Worm (Caenorhabditis elegans) whole organism, L2 larva: ENCODE data around the gene F26G1.2.

Source experiments
- F13H6.1 ChIP-seq: sonication (generic microtip); optimal IDR thresholded peaks from 2 replicates; lab custom pipeline; 2016; ENCODE audit warnings: missing genetic modification characterization, missing compliant biosample characterization
- ceh-82 ChIP-seq: fragments of 150-350 bp; optimal IDR thresholded peaks from 2 replicates; lab custom pipeline; 2014; ENCODE audit warnings: missing biosample characterization, missing genetic modification characterization
- dmd-4 ChIP-seq: sonication (generic microtip); optimal IDR thresholded peaks from 2 replicates; lab custom pipeline; 2017; ENCODE audit warnings: missing biosample characterization, missing genetic modification characterization
- egl-27 ChIP-seq: sonication (generic microtip); optimal IDR thresholded peaks from 3 replicates; lab custom pipeline; 2017; ENCODE audit warnings: missing biosample characterization, missing genetic modification reagents, missing genetic modification characterization
- elt-3 ChIP-seq: sonication (generic microtip); optimal IDR thresholded peaks from 2 replicates; lab custom pipeline; 2017; ENCODE audit warnings: missing biosample characterization, missing genetic modification characterization
- fos-1 ChIP-seq: fragments of 150-350 bp; optimal IDR thresholded peaks from 2 replicates; lab custom pipeline; 2014; ENCODE audit warnings: missing biosample characterization, missing genetic modification characterization
- lin-39 ChIP-seq: fragments of 150-350 bp; optimal IDR thresholded peaks from 2 replicates; lab custom pipeline; 2014; ENCODE audit warnings: missing biosample characterization, missing genetic modification reagents, missing genetic modification characterization
- mab-5 ChIP-seq: fragments of 150-350 bp; optimal IDR thresholded peaks from 2 replicates; lab custom pipeline; 2014; ENCODE audit warnings: missing biosample characterization, missing genetic modification characterization
- nhr-237 ChIP-seq: fragments of 150-350 bp; optimal IDR thresholded peaks from 2 replicates; lab custom pipeline; 2014; ENCODE audit warnings: missing biosample characterization, missing genetic modification characterization
- unc-62 ChIP-seq: fragments of 150-350 bp; optimal IDR thresholded peaks from 2 replicates; lab custom pipeline; 2014; ENCODE audit warnings: missing biosample characterization, missing genetic modification reagents, missing genetic modification characterization

DNA sequence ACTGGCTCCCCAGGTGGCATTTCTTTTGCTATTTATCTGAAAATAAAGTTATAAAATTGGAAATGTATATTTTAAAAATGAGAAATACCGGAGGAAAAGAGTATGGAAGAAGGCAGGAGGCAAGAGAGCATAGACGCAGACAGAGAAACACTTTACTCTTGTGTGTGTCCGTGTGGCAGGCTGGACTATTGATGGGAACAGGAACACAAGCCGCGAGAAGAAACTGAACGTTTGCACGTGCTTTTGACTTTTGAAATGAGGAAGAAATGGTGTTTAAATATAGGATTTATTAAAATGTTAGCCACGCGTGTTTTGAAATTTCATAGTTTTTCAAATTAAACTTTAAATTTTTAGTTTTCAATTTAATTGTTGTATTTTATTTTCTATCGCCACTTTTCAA is 36.8 kb upstream of the F26G1.2 start, which contains the start of gene F10G7.10:
- TF ChIP-seq fos-1 (tag; lab: Kevin White, UChicago) (no peak), unc-62 (no peak), elt-3 (no peak), mab-5 (no peak), dmd-4 (tag; lab: Kevin White, UChicago) (no peak), ceh-82 (tag; lab: Kevin White, UChicago) (no peak), nhr-237 (tag; lab: Kevin White, UChicago) (no peak), egl-27 (tag; lab: Kevin White, UChicago) (no peak), lin-39 (no peak), F13H6.1 (no peak)
